Fruit fly (Drosophila melanogaster): ENCODE data around the gene iPLA2-VIA.
A peak's percentile ranks its signal among the peaks of the same experiment; 100 is the strongest.

Gene iPLA2-VIA

DNA sequence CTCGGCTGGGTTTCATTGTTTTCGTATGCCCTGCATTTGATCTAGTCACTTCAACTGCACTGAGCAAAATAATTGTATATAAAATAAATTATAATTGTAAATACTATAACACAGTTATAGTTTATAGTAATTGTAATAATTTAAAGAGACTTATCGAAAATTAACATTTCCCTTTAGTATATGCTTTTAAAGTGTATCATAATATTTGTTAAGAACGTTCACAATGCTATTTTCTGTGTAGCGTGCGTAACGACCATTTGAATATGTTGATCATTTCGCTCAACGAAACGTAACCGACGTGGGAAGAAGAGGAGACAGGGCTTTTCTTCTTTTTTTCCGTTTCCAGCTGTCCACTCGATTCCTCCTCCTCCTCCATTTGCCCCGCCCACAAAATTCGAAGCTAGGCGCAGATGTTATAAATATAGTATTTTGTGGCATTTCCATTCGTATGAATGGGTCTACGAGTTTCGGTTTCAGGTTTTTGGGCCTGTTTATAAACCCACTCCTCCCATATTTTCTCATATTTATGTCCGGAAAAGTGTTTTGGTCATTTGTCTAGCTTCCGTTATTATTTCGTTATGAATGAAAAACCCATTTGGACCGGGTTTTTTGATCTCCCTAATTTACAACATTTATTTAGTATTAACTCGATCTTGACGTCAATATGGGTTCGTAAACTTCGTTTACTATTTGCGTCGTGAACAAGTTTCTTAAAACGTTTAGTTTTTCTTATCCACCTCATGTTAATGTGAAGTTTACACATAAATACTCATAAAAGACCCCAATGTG lies 7.5 kb downstream of the iPLA2-VIA start:
- TF ChIP-seq h (GFP tag; optimal IDR thresholded peaks at IDR 0.05) (peak; percentile 13), N (GFP tag; optimal IDR thresholded peaks at IDR 0.05) (no peak), rgr (GFP tag; optimal IDR thresholded peaks at IDR 0.05) (peak; percentile 3), Abd-B (GFP tag; optimal IDR thresholded peaks at IDR 0.05) (no peak), foxo (GFP tag; optimal IDR thresholded peaks at IDR 0.05) (peak in 1 of 2 experiments; percentile 7), HLH106 (tag; optimal IDR thresholded peaks at IDR 0.05) (peak; percentile 47), Hr83 (GFP tag; optimal IDR thresholded peaks at IDR 0.05; ENCODE audit: poor library complexity, severe bottlenecking) (peak; percentile 6)

DNA sequence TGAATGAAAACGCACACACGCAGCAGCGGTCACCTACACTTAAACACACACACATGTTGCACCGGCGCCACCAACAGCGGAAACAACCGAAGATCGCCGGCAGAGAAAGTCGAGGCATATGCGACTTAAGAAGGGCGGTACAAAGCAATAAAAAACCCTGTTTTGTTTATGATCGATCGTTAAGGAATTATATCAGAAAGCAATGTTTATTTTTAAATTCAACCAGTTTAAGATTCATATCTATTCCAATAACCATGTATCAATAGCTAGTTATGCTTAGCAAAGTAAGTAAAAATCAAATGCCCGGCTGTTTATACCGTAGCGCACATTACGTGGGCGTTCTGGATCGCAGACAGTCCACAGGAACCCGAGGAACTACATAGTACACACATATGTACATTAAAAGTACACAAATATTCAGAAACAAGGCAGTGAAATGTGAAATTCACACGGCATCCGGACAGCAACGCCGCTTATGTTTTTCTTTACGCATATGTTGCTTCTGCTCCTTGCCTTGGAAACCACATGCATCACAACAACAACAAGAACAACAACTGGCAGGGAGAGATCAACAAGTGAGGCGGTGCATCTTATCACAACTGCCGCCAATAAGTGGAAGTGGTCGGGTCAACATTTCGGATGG lies 8.2 kb downstream of the iPLA2-VIA start:
- no peak for TF ChIP-seq Dif (GFP tag; optimal IDR thresholded peaks at IDR 0.05; ENCODE audit: partially characterized antibody)
- TF ChIP-seq pan (optimal IDR thresholded peaks at IDR 0.05), result no peak
- TF ChIP-seq dmrt93B (GFP tag; optimal IDR thresholded peaks at IDR 0.05), result peak; percentile 91
- peak; percentile 82 for TF ChIP-seq sage (GFP tag; optimal IDR thresholded peaks at IDR 0.05)
- no peak for TF ChIP-seq Myc (optimal IDR thresholded peaks at IDR 0.05)
- peak; percentile 95 for TF ChIP-seq ey (GFP tag; optimal IDR thresholded peaks at IDR 0.05)
- peak; percentile 93 for TF ChIP-seq Sp1 (GFP tag; optimal IDR thresholded peaks at IDR 0.05)
- TF ChIP-seq Abd-B (GFP tag; optimal IDR thresholded peaks at IDR 0.05), result no peak
- peak; percentile 74 for TF ChIP-seq Rel (GFP tag; optimal IDR thresholded peaks at IDR 0.05)
- peak; percentile 64 for TF ChIP-seq Rel (tag; optimal IDR thresholded peaks at IDR 0.05)
- peak; percentile 98 for TF ChIP-seq fru (GFP tag; optimal IDR thresholded peaks at IDR 0.05)
- TF ChIP-seq Mio (GFP tag; optimal IDR thresholded peaks at IDR 0.05), result peak; percentile 56
- TF ChIP-seq woc (GFP tag; optimal IDR thresholded peaks at IDR 0.05), result peak; percentile 91
- TF ChIP-seq Hr83 (GFP tag; optimal IDR thresholded peaks at IDR 0.05; ENCODE audit: poor library complexity, severe bottlenecking), result no peak
- no peak for TF ChIP-seq tai (GFP tag; optimal IDR thresholded peaks at IDR 0.05)
- TF ChIP-seq rgr (GFP tag; optimal IDR thresholded peaks at IDR 0.05), result peak; percentile 92
- peak; percentile 84 for TF ChIP-seq psq (GFP tag; optimal IDR thresholded peaks at IDR 0.05)
- TF ChIP-seq Vsx2 (GFP tag; optimal IDR thresholded peaks at IDR 0.05; ENCODE audit: partially characterized antibody), result no peak
- peak; percentile 83 for TF ChIP-seq Jra (GFP tag; optimal IDR thresholded peaks at IDR 0.05)
- peak; percentile 98 for TF ChIP-seq h (GFP tag; optimal IDR thresholded peaks at IDR 0.05)
- TF ChIP-seq dl (GFP tag; optimal IDR thresholded peaks at IDR 0.05; ENCODE audit: insufficient read depth in 1 of 2, partially characterized antibody in 2 of 2), result no peak
- peak; percentile 89 for TF ChIP-seq Hnf4 (GFP tag; optimal IDR thresholded peaks at IDR 0.05)
- no peak for TF ChIP-seq Hr78 (GFP tag; optimal IDR thresholded peaks at IDR 0.05)
- peak; percentile 94 for TF ChIP-seq CG32264 (GFP tag; optimal IDR thresholded peaks at IDR 0.05)
- no peak for TF ChIP-seq usp (GFP tag; optimal IDR thresholded peaks at IDR 0.05)
- TF ChIP-seq sv (GFP tag; optimal IDR thresholded peaks at IDR 0.05), result peak; percentile 96
- TF ChIP-seq CrebA (GFP tag; optimal IDR thresholded peaks at IDR 0.05; ENCODE audit: borderline replicate concordance), result no peak
- TF ChIP-seq CG9705 (GFP tag; optimal IDR thresholded peaks at IDR 0.05), result peak; percentile 91
- TF ChIP-seq N (GFP tag; optimal IDR thresholded peaks at IDR 0.05), result no peak
- peak; percentile 94 for TF ChIP-seq HLH106 (tag; optimal IDR thresholded peaks at IDR 0.05)
- no peak for TF ChIP-seq lola (GFP tag; optimal IDR thresholded peaks at IDR 0.05)
- no peak for TF ChIP-seq jim (GFP tag; optimal IDR thresholded peaks at IDR 0.05)
- TF ChIP-seq GATAd (GFP tag; optimal IDR thresholded peaks at IDR 0.05), result no peak
- no peak for TF ChIP-seq Dfd (GFP tag; optimal IDR thresholded peaks at IDR 0.05)
- peak; percentile 97 for TF ChIP-seq br (GFP tag; optimal IDR thresholded peaks at IDR 0.05)
- TF ChIP-seq brk (GFP tag; optimal IDR thresholded peaks at IDR 0.05), result peak; percentile 55
- peak; percentile 81 to 97 for TF ChIP-seq foxo (GFP tag; optimal IDR thresholded peaks at IDR 0.05)
- TF ChIP-seq dsf (GFP tag; optimal IDR thresholded peaks at IDR 0.05; ENCODE audit: borderline replicate concordance), result peak; percentile 37
- TF ChIP-seq OdsH (GFP tag; optimal IDR thresholded peaks at IDR 0.05), result peak; percentile 93
